Worm (Caenorhabditis elegans) whole organism, L4 larva: ENCODE data around the gene oac-3.

Experiments
- T20F7.1 ChIP-seq: fragments of 200-800 bp; sonication (Bioruptor generic); optimal IDR thresholded peaks from 2 replicates; lab custom pipeline; 2018; ENCODE audit warnings: mild to moderate bottlenecking, missing genetic modification characterization, missing compliant biosample characterization
- nhr-10 ChIP-seq: fragments of 150-350 bp; optimal IDR thresholded peaks from 2 replicates; lab custom pipeline; 2014; ENCODE audit warnings: missing biosample characterization, missing genetic modification characterization
- nhr-28 ChIP-seq: fragments of 150-350 bp; optimal IDR thresholded peaks from 2 replicates; lab custom pipeline; 2014; ENCODE audit warnings: missing biosample characterization, missing genetic modification characterization
- pqm-1 ChIP-seq: sonication (generic microtip); optimal IDR thresholded peaks from 2 replicates; lab custom pipeline; 2017; ENCODE audit warnings: missing biosample characterization, missing genetic modification characterization
- skn-1 ChIP-seq: fragments of 150-350 bp; optimal IDR thresholded peaks from 2 replicates; lab custom pipeline; 2014; ENCODE audit warnings: missing biosample characterization, missing genetic modification characterization
- spr-1 ChIP-seq: sonication (generic microtip); optimal IDR thresholded peaks from 2 replicates; lab custom pipeline; 2016; ENCODE audit warnings: mild to moderate bottlenecking, missing genetic modification characterization, missing compliant biosample characterization

DNA sequence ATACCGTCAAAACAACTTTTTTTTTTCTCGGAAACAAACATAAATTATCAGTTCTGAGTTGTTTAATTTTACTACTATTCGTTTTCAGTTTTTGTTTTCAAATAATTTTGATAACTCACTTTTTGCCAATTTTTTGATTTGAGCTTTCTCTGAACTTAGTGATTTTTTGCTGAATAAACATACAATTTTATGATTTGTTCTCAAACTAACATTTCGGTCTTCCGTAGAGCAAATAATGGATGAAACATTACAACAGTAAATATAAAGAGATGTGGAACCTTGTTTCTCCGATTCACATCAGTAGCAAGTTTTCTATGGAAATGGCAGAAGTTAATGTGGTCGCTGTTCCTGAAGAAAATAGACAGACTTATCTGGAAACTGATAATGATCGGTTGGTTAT, 50.4 kb downstream of the oac-3 start, which contains the start of gene R10D12.7:
- no peak for TF ChIP-seq T20F7.1
- TF ChIP-seq skn-1: no peak
- no peak for TF ChIP-seq pqm-1
- no peak for TF ChIP-seq nhr-10 (tag; lab: Kevin White, UChicago)
- TF ChIP-seq nhr-28: no peak
- no peak for TF ChIP-seq spr-1
